Fruit fly (Drosophila melanogaster) whole organism, prepupa: ENCODE results near the gene Ktl.

Source experiments
- Blimp-1 ChIP-seq: fragments of 200-800 bp; sonication (Bioruptor generic); optimal IDR thresholded peaks from 3 replicates; lab custom pipeline; 2017; ENCODE audit warnings: missing biosample characterization, missing genetic modification characterization, mild to moderate bottlenecking, moderate library complexity, missing genetic modification reagents
- CG10631 ChIP-seq: fragments of 200-800 bp; sonication (Bioruptor generic); optimal IDR thresholded peaks from 2 replicates; lab custom pipeline; 2016; ENCODE audit warnings: missing biosample characterization, missing genetic modification characterization
- CG10669 ChIP-seq: fragments of 200-800 bp; sonication (Bioruptor generic); optimal IDR thresholded peaks from 3 replicates; lab custom pipeline; 2018; ENCODE audit warnings: missing biosample characterization, mild to moderate bottlenecking, missing genetic modification characterization, moderate library complexity
- CG11294 ChIP-seq: fragments of 200-800 bp; sonication (Bioruptor generic); IDR thresholded peaks from 2 replicates; pipeline ENCODE4 v1.3.6; 2022; ENCODE audit warnings: missing biosample characterization, missing genetic modification characterization
- CG11762 ChIP-seq: fragments of 200-800 bp; sonication (Bioruptor generic); optimal IDR thresholded peaks from 3 replicates; lab custom pipeline; 2016; ENCODE audit warnings: missing biosample characterization, missing genetic modification characterization; ENCODE audit not compliant: insufficient read depth
- CG11902 ChIP-seq: fragments of 200-800 bp; sonication (Bioruptor generic); optimal IDR thresholded peaks from 3 replicates; lab custom pipeline; 2016; ENCODE audit warnings: missing biosample characterization, missing genetic modification characterization
- CG15336 ChIP-seq: fragments of 200-800 bp; sonication (Bioruptor generic); IDR thresholded peaks from 2 replicates; pipeline ENCODE4 v1.3.6; 2022; ENCODE audit warnings: missing biosample characterization, missing genetic modification characterization
- CG1621 ChIP-seq: fragments of 200-800 bp; sonication (Bioruptor generic); optimal IDR thresholded peaks from 3 replicates; lab custom pipeline; 2018; ENCODE audit warnings: missing biosample characterization, mild to moderate bottlenecking, missing genetic modification characterization
- CG16779 ChIP-seq: fragments of 200-800 bp; sonication (Bioruptor generic); optimal IDR thresholded peaks from 3 replicates; lab custom pipeline; 2017; ENCODE audit warnings: missing biosample characterization, mild to moderate bottlenecking, missing genetic modification characterization
- CG3032 ChIP-seq: fragments of 200-800 bp; optimal IDR thresholded peaks from 2 replicates; lab custom pipeline; 2019; ENCODE audit warnings: missing biosample characterization, mild to moderate bottlenecking, missing genetic modification characterization, moderate library complexity
- CG31627 ChIP-seq: fragments of 200-800 bp; sonication (Bioruptor generic); optimal IDR thresholded peaks from 3 replicates; lab custom pipeline; 2016; ENCODE audit warnings: missing biosample characterization, missing genetic modification characterization
- CG32006 ChIP-seq: fragments of 200-800 bp; sonication (Bioruptor generic); optimal IDR thresholded peaks from 3 replicates; lab custom pipeline; 2017; ENCODE audit warnings: missing biosample characterization, mild to moderate bottlenecking, missing genetic modification characterization
- CG3919 ChIP-seq: fragments of 200-800 bp; sonication (Bioruptor generic); optimal IDR thresholded peaks from 3 replicates; lab custom pipeline; 2016; ENCODE audit warnings: missing biosample characterization, missing genetic modification characterization
- CG4318 ChIP-seq: fragments of 200-800 bp; sonication (Bioruptor generic); optimal IDR thresholded peaks from 3 replicates; lab custom pipeline; 2017; ENCODE audit warnings: missing biosample characterization, mild to moderate bottlenecking, missing genetic modification characterization
- CG6276 ChIP-seq: fragments of 200-800 bp; sonication (Bioruptor generic); optimal IDR thresholded peaks from 2 replicates; lab custom pipeline; 2017; ENCODE audit warnings: missing biosample characterization, mild to moderate bottlenecking, missing genetic modification characterization
- CG6808 ChIP-seq: fragments of 200-800 bp; sonication (Bioruptor generic); optimal IDR thresholded peaks from 3 replicates; lab custom pipeline; 2017; ENCODE audit warnings: missing biosample characterization, missing genetic modification characterization, mild to moderate bottlenecking, moderate library complexity, missing genetic modification reagents
- CG6854 ChIP-seq: fragments of 200-800 bp; sonication (Bioruptor generic); optimal IDR thresholded peaks from 2 replicates; lab custom pipeline; 2017; ENCODE audit warnings: missing biosample characterization, mild to moderate bottlenecking, missing genetic modification characterization
- CG7368 ChIP-seq: fragments of 200-800 bp; sonication (Bioruptor generic); optimal IDR thresholded peaks from 3 replicates; lab custom pipeline; 2016; ENCODE audit warnings: missing biosample characterization, missing genetic modification characterization
- CG8119 ChIP-seq: fragments of 200-800 bp; sonication (Bioruptor generic); IDR thresholded peaks from 3 replicates; pipeline ENCODE4 v1.3.6; 2022; ENCODE audit warnings: missing biosample characterization, missing genetic modification characterization
- CG8319 ChIP-seq: fragments of 200-800 bp; sonication (Bioruptor generic); optimal IDR thresholded peaks from 3 replicates; lab custom pipeline; 2016; ENCODE audit warnings: missing biosample characterization, missing genetic modification characterization
- CG8632 ChIP-seq: fragments of 200-800 bp; sonication (Bioruptor generic); optimal IDR thresholded peaks from 3 replicates; lab custom pipeline; 2016; ENCODE audit warnings: missing biosample characterization, missing genetic modification characterization
- CG9139 ChIP-seq: fragments of 200-800 bp; sonication (Bioruptor generic); optimal IDR thresholded peaks from 3 replicates; lab custom pipeline; 2017; ENCODE audit warnings: missing biosample characterization, mild to moderate bottlenecking, missing genetic modification characterization
- Eip75B ChIP-seq: fragments of 200-800 bp; sonication (Bioruptor generic); optimal IDR thresholded peaks from 3 replicates; lab custom pipeline; 2016; ENCODE audit warnings: missing biosample characterization, missing genetic modification characterization
- Eip78C ChIP-seq: fragments of 200-800 bp; sonication (Bioruptor generic); peaks from one replicate; lab custom pipeline; 2016; ENCODE audit warnings: missing biosample characterization, missing genetic modification characterization
- Eip93F ChIP-seq: fragments of 200-800 bp; sonication (Bioruptor generic); optimal IDR thresholded peaks from 2 replicates; lab custom pipeline; 2016; ENCODE audit warnings: missing biosample characterization, mild to moderate bottlenecking, missing genetic modification characterization
- Ets96B ChIP-seq: fragments of 200-800 bp; optimal IDR thresholded peaks from 2 replicates; lab custom pipeline; 2019; ENCODE audit warnings: missing biosample characterization, mild to moderate bottlenecking, missing genetic modification characterization, moderate library complexity
- Hr38 ChIP-seq: sonication (Bioruptor generic); optimal IDR thresholded peaks from 2 replicates; lab custom pipeline; 2016; ENCODE audit warnings: missing biosample characterization, missing genetic modification characterization
- Hr39 ChIP-seq: fragments of 200-800 bp; sonication (Bioruptor generic); optimal IDR thresholded peaks from 2 replicates; lab custom pipeline; 2016; ENCODE audit warnings: missing biosample characterization, missing genetic modification characterization
- Hr4 ChIP-seq: fragments of 200-800 bp; sonication (Bioruptor generic); optimal IDR thresholded peaks from 3 replicates; lab custom pipeline; 2016; ENCODE audit warnings: missing biosample characterization, missing genetic modification characterization
- Lpt ChIP-seq: fragments of 200-800 bp; sonication (Bioruptor generic); optimal IDR thresholded peaks from 3 replicates; lab custom pipeline; 2016; ENCODE audit warnings: missing biosample characterization, missing genetic modification characterization
- Met ChIP-seq: fragments of 200-800 bp; sonication (Bioruptor generic); optimal IDR thresholded peaks from 3 replicates; lab custom pipeline; 2016; ENCODE audit warnings: missing biosample characterization, missing genetic modification characterization
- OdsH ChIP-seq: fragments of 200-800 bp; sonication (Bioruptor generic); optimal IDR thresholded peaks from 3 replicates; lab custom pipeline; 2016; ENCODE audit warnings: missing biosample characterization, missing genetic modification characterization
- Smox ChIP-seq: fragments of 200-800 bp; sonication (Bioruptor generic); optimal IDR thresholded peaks from 3 replicates; lab custom pipeline; 2016; ENCODE audit warnings: missing biosample characterization, missing genetic modification characterization
- Sox102F ChIP-seq: fragments of 200-800 bp; sonication (Bioruptor generic); optimal IDR thresholded peaks from 2 replicates; lab custom pipeline; 2016; ENCODE audit warnings: missing biosample characterization, mild to moderate bottlenecking, missing genetic modification characterization
- Sox14 ChIP-seq: fragments of 200-800 bp; sonication (Bioruptor generic); optimal IDR thresholded peaks from 3 replicates; lab custom pipeline; 2016; ENCODE audit warnings: missing biosample characterization, missing genetic modification characterization
- Sox15 ChIP-seq: fragments of 200-800 bp; sonication (Bioruptor generic); optimal IDR thresholded peaks from 3 replicates; lab custom pipeline; 2016; ENCODE audit warnings: missing biosample characterization, missing genetic modification characterization
- cyc ChIP-seq: fragments of 200-800 bp; sonication (Bioruptor generic); optimal IDR thresholded peaks from 3 replicates; lab custom pipeline; 2016; ENCODE audit warnings: missing biosample characterization, missing genetic modification characterization
- dac ChIP-seq: fragments of 200-800 bp; sonication (Bioruptor generic); optimal IDR thresholded peaks from 2 replicates; lab custom pipeline; 2017; ENCODE audit warnings: missing biosample characterization, mild to moderate bottlenecking, missing genetic modification characterization
- dsx ChIP-seq: fragments of 200-800 bp; optimal IDR thresholded peaks from 3 replicates; lab custom pipeline; 2019; ENCODE audit warnings: missing biosample characterization, mild to moderate bottlenecking, missing genetic modification characterization, moderate library complexity; ENCODE audit not compliant: poor library complexity, severe bottlenecking
- eg ChIP-seq: fragments of 200-800 bp; sonication (Bioruptor generic); IDR thresholded peaks from 3 replicates; pipeline ENCODE4 v1.3.6; 2022; ENCODE audit warnings: missing biosample characterization, missing genetic modification characterization
- esn ChIP-seq: fragments of 200-800 bp; sonication (Bioruptor generic); optimal IDR thresholded peaks from 2 replicates; lab custom pipeline; 2016; ENCODE audit warnings: missing biosample characterization, mild to moderate bottlenecking, missing genetic modification characterization, moderate library complexity
- fd59A ChIP-seq: fragments of 200-800 bp; sonication (Bioruptor generic); optimal IDR thresholded peaks from 2 replicates; lab custom pipeline; 2017; ENCODE audit warnings: missing biosample characterization, mild to moderate bottlenecking, missing genetic modification characterization, missing genetic modification reagents
- fd85E ChIP-seq: fragments of 200-800 bp; sonication (Bioruptor generic); optimal IDR thresholded peaks from 3 replicates; lab custom pipeline; 2016; ENCODE audit warnings: missing biosample characterization, missing genetic modification characterization
- fkh ChIP-seq: fragments of 200-800 bp; sonication (Bioruptor generic); optimal IDR thresholded peaks from 3 replicates; lab custom pipeline; 2017; ENCODE audit warnings: missing biosample characterization, mild to moderate bottlenecking, missing genetic modification characterization, moderate library complexity
- lz ChIP-seq: fragments of 200-800 bp; sonication (Bioruptor generic); optimal IDR thresholded peaks from 3 replicates; lab custom pipeline; 2016; ENCODE audit warnings: missing biosample characterization, missing genetic modification characterization
- net ChIP-seq: fragments of 200-800 bp; sonication (Bioruptor generic); optimal IDR thresholded peaks from 3 replicates; lab custom pipeline; 2016; ENCODE audit warnings: missing biosample characterization, missing genetic modification characterization
- salr ChIP-seq, 2 experiments: fragments of 200-800 bp; sonication (Bioruptor generic); optimal IDR thresholded peaks; 3 replicates each; lab custom pipeline; 2016 to 2018; ENCODE audit warnings: missing biosample characterization in 2 of 2, missing genetic modification characterization in 2 of 2, mild to moderate bottlenecking in 1 of 2
- spab ChIP-seq: fragments of 200-800 bp; sonication (Bioruptor generic); optimal IDR thresholded peaks from 2 replicates; lab custom pipeline; 2017; ENCODE audit warnings: missing biosample characterization, mild to moderate bottlenecking, missing genetic modification characterization, missing genetic modification reagents
- ss ChIP-seq, 2 experiments: fragments of 200-800 bp; sonication (Bioruptor generic); optimal IDR thresholded peaks; 2 replicates in 1 of 2; 3 replicates in 1 of 2; lab custom pipeline; 2017 to 2018; ENCODE audit warnings: mild to moderate bottlenecking in 2 of 2, missing biosample characterization in 2 of 2, missing genetic modification characterization in 2 of 2, moderate library complexity in 1 of 2
- svp ChIP-seq: fragments of 200-800 bp; sonication (Bioruptor generic); peaks from one replicate; lab custom pipeline; 2016; ENCODE audit warnings: missing biosample characterization, missing genetic modification characterization
- topi ChIP-seq: fragments of 200-800 bp; sonication (Bioruptor generic); optimal IDR thresholded peaks from 3 replicates; lab custom pipeline; 2016; ENCODE audit warnings: missing biosample characterization, missing genetic modification characterization
- vri ChIP-seq: fragments of 200-800 bp; sonication (Bioruptor generic); optimal IDR thresholded peaks from 3 replicates; lab custom pipeline; 2016; ENCODE audit warnings: missing biosample characterization, mild to moderate bottlenecking, missing genetic modification characterization

The Ktl gene

dm6 chr3R:20914103-20914502 is 17.0 kb upstream of the Ktl start, which contains the start of gene hdly:
hdly (plus strand) TSS chr3R:20914296.
- peak; percentile 41 for TF ChIP-seq Hr39
- peak; percentile 88 for TF ChIP-seq CG3919 (GFP tag; lab: Kevin White, UChicago)
- peak; percentile 98 for TF ChIP-seq CG15336 (GFP tag; lab: Robert Waterston, UW)
- TF ChIP-seq CG8319 (GFP tag; lab: Kevin White, UChicago), result peak; percentile 67
- TF ChIP-seq fd59A, result peak; percentile 84
- peak; percentile 94 for TF ChIP-seq CG7368 (GFP tag; lab: Kevin White, UChicago)
- peak; percentile 99 for TF ChIP-seq CG6854 (GFP tag; lab: Kevin White, UChicago)
- peak; percentile 100 for TF ChIP-seq eg (GFP tag; lab: Robert Waterston, UW)
- peak; percentile 86 for TF ChIP-seq Met (GFP tag; lab: Kevin White, UChicago)
- TF ChIP-seq CG1621 (tag; lab: Kevin White, UChicago), result peak; percentile 98
- peak; percentile 97 for TF ChIP-seq Lpt (GFP tag; lab: Kevin White, UChicago)
- peak; percentile 87 for TF ChIP-seq OdsH (GFP tag; lab: Kevin White, UChicago)
- peak; percentile 84 for TF ChIP-seq esn
- no peak for TF ChIP-seq Sox15 (GFP tag; lab: Kevin White, UChicago)
- peak; percentile 87 for TF ChIP-seq fd85E (GFP tag; lab: Kevin White, UChicago)
- peak; percentile 96 for TF ChIP-seq dsx
- peak; percentile 92 for TF ChIP-seq Hr4
- peak; percentile 92 for TF ChIP-seq svp (GFP tag; lab: Kevin White, UChicago)
- peak; percentile 86 for TF ChIP-seq topi
- TF ChIP-seq Eip93F, result peak; percentile 63
- TF ChIP-seq CG32006 (GFP tag; lab: Kevin White, UChicago), result peak; percentile 94
- peak; percentile 74 for TF ChIP-seq CG10631
- TF ChIP-seq Sox102F (GFP tag; lab: Kevin White, UChicago), result peak; percentile 94
- TF ChIP-seq lz (GFP tag; lab: Kevin White, UChicago), result peak; percentile 71
- TF ChIP-seq CG8119 (GFP tag; lab: Robert Waterston, UW), result peak; percentile 99
- TF ChIP-seq dac (GFP tag; lab: Kevin White, UChicago), result peak; percentile 92
- peak; percentile 39 for TF ChIP-seq CG31627 (GFP tag; lab: Kevin White, UChicago)
- peak; percentile 80 for TF ChIP-seq Smox (GFP tag; lab: Kevin White, UChicago)
- TF ChIP-seq ss (GFP tag; optimal IDR thresholded peaks at IDR 0.05; lab: Kevin White, UChicago), result peak; percentile 100
- TF ChIP-seq CG11902 (GFP tag; lab: Kevin White, UChicago), result no peak
- peak; percentile 90 for TF ChIP-seq Sox14
- peak; percentile 99 for TF ChIP-seq net (GFP tag; lab: Kevin White, UChicago)
- TF ChIP-seq CG9139 (GFP tag; lab: Kevin White, UChicago), result peak; percentile 99
- TF ChIP-seq CG6808, result peak; percentile 97
- TF ChIP-seq fkh, result peak; percentile 86
- peak; percentile 88 for TF ChIP-seq CG8632
- peak; percentile 96 for TF ChIP-seq CG3032 (tag; lab: Kevin White, UChicago)
- peak; percentile 98 for TF ChIP-seq CG10669 (GFP tag; lab: Kevin White, UChicago)
- TF ChIP-seq Hr38 (GFP tag; lab: Kevin White, UChicago), result peak; percentile 91
- peak; percentile 87; the same call in 1 of the 2 replicates for TF ChIP-seq CG11294 (GFP tag; lab: Robert Waterston, UW)
- peak; percentile 99 for TF ChIP-seq CG16779 (tag; lab: Kevin White, UChicago)
- peak; percentile 95 for TF ChIP-seq vri (GFP tag; lab: Kevin White, UChicago)
- TF ChIP-seq cyc (GFP tag; lab: Kevin White, UChicago), result peak; percentile 68
- peak; percentile 99 for TF ChIP-seq CG6276 (GFP tag; lab: Kevin White, UChicago)
- peak; percentile 88 for TF ChIP-seq Blimp-1 (GFP tag; lab: Kevin White, UChicago)
- peak; percentile 92 for TF ChIP-seq Eip75B (GFP tag; lab: Kevin White, UChicago)
- peak; percentile 93 for TF ChIP-seq CG11762 (GFP tag; lab: Kevin White, UChicago)
- peak; percentile 98 for TF ChIP-seq Eip78C
- TF ChIP-seq CG4318 (GFP tag; lab: Kevin White, UChicago), result peak; percentile 55
- peak; percentile 98 for TF ChIP-seq spab
- TF ChIP-seq salr (GFP tag; optimal IDR thresholded peaks at IDR 0.05; lab: Kevin White, UChicago), result peak; percentile 96 to 97
- peak; percentile 98 for TF ChIP-seq Ets96B (tag; lab: Kevin White, UChicago)
